Fruit fly (Drosophila melanogaster): Measurements from ENCODE around the gene Prp4k.

Gene Prp4k

dm6 chr3L:205723-206284 is 5.5 kb downstream of the Prp4k start, which contains the start of the genes Gk1 and CG13876 (continued):
- peak; percentile 67 for TF ChIP-seq Hsf (GFP tag; optimal IDR thresholded peaks at IDR 0.05)
- TF ChIP-seq Deaf1 (tag; optimal IDR thresholded peaks at IDR 0.05), result peak; percentile 85
- TF ChIP-seq Neu2 (GFP tag; optimal IDR thresholded peaks at IDR 0.05; ENCODE audit: borderline replicate concordance), result no peak
- peak; percentile 94 for TF ChIP-seq bcd (GFP tag; optimal IDR thresholded peaks at IDR 0.05)
- TF ChIP-seq twi (tag; optimal IDR thresholded peaks at IDR 0.05), result peak; percentile 88
- TF ChIP-seq CG18262 (tag; optimal IDR thresholded peaks at IDR 0.05), result peak; percentile 97
- TF ChIP-seq otp (GFP tag; IDR thresholded peaks at IDR 0.05), result peak; percentile 87
- TF ChIP-seq sens (GFP tag), result no peak
- TF ChIP-seq so (GFP tag; IDR thresholded peaks at IDR 0.05), result peak; percentile 95
- TF ChIP-seq CG17359 (tag; optimal IDR thresholded peaks at IDR 0.05), result peak; percentile 96
- TF ChIP-seq bowl (GFP tag; IDR thresholded peaks at IDR 0.05), result peak; percentile 85
- peak; percentile 86 for TF ChIP-seq tin (GFP tag; optimal IDR thresholded peaks at IDR 0.05)
- TF ChIP-seq ash1 (GFP tag; optimal IDR thresholded peaks at IDR 0.05), result no peak
- peak; percentile 94 for TF ChIP-seq CG6765 (GFP tag; optimal IDR thresholded peaks at IDR 0.05)
- peak; percentile 33 for TF ChIP-seq Dp (GFP tag; optimal IDR thresholded peaks at IDR 0.05)
- peak; percentile 47 for TF ChIP-seq mam (GFP tag; optimal IDR thresholded peaks at IDR 0.05)
- TF ChIP-seq CG1529 (GFP tag; optimal IDR thresholded peaks at IDR 0.05), result no peak
- no peak for TF ChIP-seq HLH54F (GFP tag; optimal IDR thresholded peaks at IDR 0.05)
- TF ChIP-seq MESR4 (GFP tag; optimal IDR thresholded peaks at IDR 0.05), result peak; percentile 48
- TF ChIP-seq CG12155 (GFP tag; optimal IDR thresholded peaks at IDR 0.05), result peak; percentile 92
- peak; percentile 83 for TF ChIP-seq CG16779 (GFP tag; IDR thresholded peaks at IDR 0.05)
- TF ChIP-seq Ptx1 (GFP tag; IDR thresholded peaks at IDR 0.05), result peak; percentile 93
- peak; percentile 22 for TF ChIP-seq CG1647 (GFP tag; optimal IDR thresholded peaks at IDR 0.05)
- peak; percentile 19 for TF ChIP-seq emc (GFP tag; optimal IDR thresholded peaks at IDR 0.05)
- peak; percentile 93 for TF ChIP-seq trem (tag; optimal IDR thresholded peaks at IDR 0.05)
- peak; percentile 69 for TF ChIP-seq chn (GFP tag; optimal IDR thresholded peaks at IDR 0.05)
- TF ChIP-seq Hr78 (GFP tag; optimal IDR thresholded peaks at IDR 0.05), result no peak
- peak; percentile 96 for TF ChIP-seq chm (GFP tag; IDR thresholded peaks at IDR 0.05)
- TF ChIP-seq sob (GFP tag; IDR thresholded peaks at IDR 0.05), result peak; percentile 95
- peak; percentile 65 for TF ChIP-seq CG4404 (GFP tag; IDR thresholded peaks at IDR 0.05)
- TF ChIP-seq sug (tag; optimal IDR thresholded peaks at IDR 0.05), result peak; percentile 96
- TF ChIP-seq sisA (GFP tag; IDR thresholded peaks at IDR 0.05), result peak; percentile 81
- TF ChIP-seq Stat92E (GFP tag; optimal IDR thresholded peaks at IDR 0.05), result peak in 1 of 3 experiments; percentile 70
- TF ChIP-seq D19B (GFP tag; optimal IDR thresholded peaks at IDR 0.05), result peak; percentile 83
- peak; percentile 94 for TF ChIP-seq rib (GFP tag; IDR thresholded peaks at IDR 0.05)
- TF ChIP-seq ato (GFP tag; IDR thresholded peaks at IDR 0.05; ENCODE audit: partially characterized antibody), result no peak
- peak; percentile 97 for TF ChIP-seq ci (GFP tag; IDR thresholded peaks at IDR 0.05)
- TF ChIP-seq CG2202 (tag; optimal IDR thresholded peaks at IDR 0.05), result peak; percentile 91
- TF ChIP-seq CG7987 (GFP tag; optimal IDR thresholded peaks at IDR 0.05), result peak; percentile 89
- peak; percentile 67 for TF ChIP-seq CG10462 (GFP tag; optimal IDR thresholded peaks at IDR 0.05)
- peak; percentile 94 for TF ChIP-seq MBD-R2 (GFP tag; IDR thresholded peaks at IDR 0.05)
- peak; percentile 83 for TF ChIP-seq CG30431 (GFP tag; optimal IDR thresholded peaks at IDR 0.05)
- peak; percentile 86 for TF ChIP-seq Six4 (GFP tag; optimal IDR thresholded peaks at IDR 0.05)
- peak; percentile 94 for TF ChIP-seq HLH3B (GFP tag; IDR thresholded peaks at IDR 0.05)
- peak; percentile 72 for TF ChIP-seq CG4360 (GFP tag; IDR thresholded peaks at IDR 0.05)
- peak; percentile 26; the same call in 1 of the 2 replicates for TF ChIP-seq aop (GFP tag; IDR thresholded peaks at IDR 0.05)
- peak; percentile 72 for TF ChIP-seq ems (GFP tag; optimal IDR thresholded peaks at IDR 0.05)
- peak; percentile 69 for TF ChIP-seq fd102C (GFP tag; optimal IDR thresholded peaks at IDR 0.05)
- TF ChIP-seq scrt (GFP tag; optimal IDR thresholded peaks at IDR 0.05), result peak; percentile 93
- peak; percentile 88 for TF ChIP-seq ATbp (GFP tag; optimal IDR thresholded peaks at IDR 0.05)
- TF ChIP-seq lbe (GFP tag; optimal IDR thresholded peaks at IDR 0.05), result peak; percentile 93

Data from whole organism, embryonic.